Fruit fly (Drosophila melanogaster): ENCODE data around the gene CG12078.

- TF ChIP-seq usp (GFP tag; optimal IDR thresholded peaks at IDR 0.05) (no peak), CG8478 (optimal IDR thresholded peaks at IDR 0.05) (no peak), Dll (optimal IDR thresholded peaks at IDR 0.05) (no peak), EcR (GFP tag; optimal IDR thresholded peaks at IDR 0.05) (no peak)
These were observed 7.0 kb upstream of the CG12078 start for dm6 chr3L:3250922-3251658.
